Worm (Caenorhabditis elegans) whole organism, L2 larva: ENCODE measurements around the gene atf-2.

Source experiments
- C34F6.9 ChIP-seq: fragments of 150-350 bp; optimal IDR thresholded peaks from 2 replicates; lab custom pipeline; 2014; ENCODE audit warnings: missing biosample characterization, missing genetic modification characterization
- F13H6.1 ChIP-seq: sonication (generic microtip); optimal IDR thresholded peaks from 2 replicates; lab custom pipeline; 2016; ENCODE audit warnings: missing genetic modification characterization, missing compliant biosample characterization
- Y55F3AM.14 ChIP-seq: fragments of 200-800 bp; sonication (Bioruptor generic); optimal IDR thresholded peaks from 2 replicates; lab custom pipeline; 2018; ENCODE audit warnings: mild to moderate bottlenecking, missing genetic modification characterization, missing compliant biosample characterization
- alr-1 ChIP-seq: fragments of 150-350 bp; optimal IDR thresholded peaks from 2 replicates; lab custom pipeline; 2014; ENCODE audit warnings: missing biosample characterization, missing genetic modification characterization
- aly-2 ChIP-seq: fragments of 150-350 bp; optimal IDR thresholded peaks from 2 replicates; lab custom pipeline; 2014; ENCODE audit warnings: missing biosample characterization, missing genetic modification characterization
- ama-1 ChIP-seq: fragments of 150-350 bp; optimal IDR thresholded peaks from 2 replicates; lab custom pipeline; 2018; ENCODE audit warnings: inconsistent platforms
- blmp-1 ChIP-seq: sonication (generic microtip); optimal IDR thresholded peaks from 2 replicates; lab custom pipeline; 2017; ENCODE audit warnings: missing genetic modification characterization, mild to moderate bottlenecking, missing compliant biosample characterization, antibody characterized with exemption, moderate library complexity; ENCODE audit not compliant: insufficient read depth
- ceh-16 ChIP-seq: fragments of 150-350 bp; optimal IDR thresholded peaks from 2 replicates; lab custom pipeline; 2014; ENCODE audit warnings: missing biosample characterization, missing genetic modification characterization
- crh-2 ChIP-seq: sonication (generic microtip); optimal IDR thresholded peaks from 2 replicates; lab custom pipeline; 2017; ENCODE audit warnings: missing biosample characterization, missing genetic modification characterization
- dmd-4 ChIP-seq: sonication (generic microtip); optimal IDR thresholded peaks from 2 replicates; lab custom pipeline; 2017; ENCODE audit warnings: missing biosample characterization, missing genetic modification characterization
- egl-27 ChIP-seq: sonication (generic microtip); optimal IDR thresholded peaks from 3 replicates; lab custom pipeline; 2017; ENCODE audit warnings: missing biosample characterization, missing genetic modification reagents, missing genetic modification characterization
- elt-1 ChIP-seq: fragments of 150-350 bp; optimal IDR thresholded peaks from 2 replicates; lab custom pipeline; 2014; ENCODE audit warnings: missing biosample characterization, missing genetic modification characterization
- elt-3 ChIP-seq: sonication (generic microtip); optimal IDR thresholded peaks from 2 replicates; lab custom pipeline; 2017; ENCODE audit warnings: missing biosample characterization, missing genetic modification characterization
- fos-1 ChIP-seq: fragments of 150-350 bp; optimal IDR thresholded peaks from 2 replicates; lab custom pipeline; 2014; ENCODE audit warnings: missing biosample characterization, missing genetic modification characterization
- gmeb-1 ChIP-seq: fragments of 150-350 bp; optimal IDR thresholded peaks from 2 replicates; lab custom pipeline; 2014; ENCODE audit warnings: missing biosample characterization, missing genetic modification characterization
- lin-11 ChIP-seq: fragments of 150-350 bp; sonication (generic microtip); optimal IDR thresholded peaks from 2 replicates; lab custom pipeline; 2014; ENCODE audit warnings: missing biosample characterization, missing genetic modification characterization, inconsistent platforms, mixed read lengths
- lin-13 ChIP-seq: fragments of 150-350 bp; optimal IDR thresholded peaks from 2 replicates; lab custom pipeline; 2014; ENCODE audit warnings: missing biosample characterization, missing genetic modification reagents, missing genetic modification characterization
- lin-39 ChIP-seq: fragments of 150-350 bp; optimal IDR thresholded peaks from 2 replicates; lab custom pipeline; 2014; ENCODE audit warnings: missing biosample characterization, missing genetic modification reagents, missing genetic modification characterization
- lsy-2 ChIP-seq, 2 experiments: fragments of 150-350 bp in 1 of 2; sonication (generic microtip) in 1 of 2; optimal IDR thresholded peaks; 2 replicates each; lab custom pipeline; 2014 to 2017; ENCODE audit warnings: missing biosample characterization in 2 of 2, missing genetic modification characterization in 2 of 2
- mab-5 ChIP-seq: fragments of 150-350 bp; optimal IDR thresholded peaks from 2 replicates; lab custom pipeline; 2014; ENCODE audit warnings: missing biosample characterization, missing genetic modification characterization
- mbf-1 ChIP-seq: sonication (generic microtip); optimal IDR thresholded peaks from 2 replicates; lab custom pipeline; 2017; ENCODE audit warnings: missing biosample characterization, missing genetic modification characterization
- mdl-1 ChIP-seq, 2 experiments: fragments of 150-350 bp in 1 of 2; sonication (generic microtip) in 1 of 2; optimal IDR thresholded peaks; 2 replicates each; lab custom pipeline; 2017; ENCODE audit warnings: missing biosample characterization in 2 of 2, missing genetic modification characterization in 2 of 2
- nhr-10 ChIP-seq: sonication (generic microtip); optimal IDR thresholded peaks from 2 replicates; lab custom pipeline; 2017; ENCODE audit warnings: missing biosample characterization, missing genetic modification characterization
- nhr-11 ChIP-seq: fragments of 150-350 bp; optimal IDR thresholded peaks from 2 replicates; lab custom pipeline; 2014; ENCODE audit warnings: missing biosample characterization, missing genetic modification characterization
- nhr-12 ChIP-seq: fragments of 150-350 bp; optimal IDR thresholded peaks from 2 replicates; lab custom pipeline; 2014; ENCODE audit warnings: missing biosample characterization, missing genetic modification characterization
- nhr-129 ChIP-seq: fragments of 150-350 bp; optimal IDR thresholded peaks from 2 replicates; lab custom pipeline; 2014; ENCODE audit warnings: missing biosample characterization, missing genetic modification characterization
- nhr-21 ChIP-seq: fragments of 150-350 bp; optimal IDR thresholded peaks from 2 replicates; lab custom pipeline; 2014; ENCODE audit warnings: missing biosample characterization, missing genetic modification characterization
- nhr-23 ChIP-seq: fragments of 150-350 bp; optimal IDR thresholded peaks from 2 replicates; lab custom pipeline; 2014; ENCODE audit warnings: missing biosample characterization, missing genetic modification reagents, missing genetic modification characterization
- nhr-237 ChIP-seq: fragments of 150-350 bp; optimal IDR thresholded peaks from 2 replicates; lab custom pipeline; 2014; ENCODE audit warnings: missing biosample characterization, missing genetic modification characterization
- nhr-25 ChIP-seq: fragments of 150-350 bp; sonication (generic microtip); optimal IDR thresholded peaks from 3 replicates; lab custom pipeline; 2014; ENCODE audit warnings: missing biosample characterization, missing genetic modification characterization
- nhr-6 ChIP-seq: fragments of 150-350 bp; optimal IDR thresholded peaks from 2 replicates; lab custom pipeline; 2014; ENCODE audit warnings: missing biosample characterization, missing genetic modification characterization
- nhr-77 ChIP-seq: fragments of 150-350 bp; optimal IDR thresholded peaks from 2 replicates; lab custom pipeline; 2014; ENCODE audit warnings: missing biosample characterization, missing genetic modification characterization
- sem-4 ChIP-seq: fragments of 150-350 bp; optimal IDR thresholded peaks from 2 replicates; lab custom pipeline; 2014; ENCODE audit warnings: missing biosample characterization, missing genetic modification reagents, missing genetic modification characterization
- skn-1 ChIP-seq: sonication (generic microtip); optimal IDR thresholded peaks from 2 replicates; lab custom pipeline; 2017; ENCODE audit warnings: missing biosample characterization, missing genetic modification characterization
- sma-3 ChIP-seq: sonication (generic microtip); optimal IDR thresholded peaks from 2 replicates; lab custom pipeline; 2016; ENCODE audit warnings: missing genetic modification reagents, missing genetic modification characterization, missing compliant biosample characterization
- sma-9 ChIP-seq, 2 experiments: fragments of 150-350 bp in 1 of 2; sonication (generic microtip) in 1 of 2; optimal IDR thresholded peaks; 2 replicates each; lab custom pipeline; 2014 to 2016; ENCODE audit warnings: missing genetic modification characterization in 2 of 2, mild to moderate bottlenecking in 1 of 2, missing biosample characterization in 1 of 2, missing compliant biosample characterization in 1 of 2, missing genetic modification reagents in 1 of 2, moderate library complexity in 1 of 2
- unc-55 ChIP-seq: fragments of 150-350 bp; sonication (generic microtip); optimal IDR thresholded peaks from 3 replicates; lab custom pipeline; 2014; ENCODE audit warnings: missing biosample characterization, missing genetic modification reagents, missing genetic modification characterization
- zag-1 ChIP-seq: fragments of 150-350 bp; optimal IDR thresholded peaks from 2 replicates; lab custom pipeline; 2014; ENCODE audit warnings: missing biosample characterization, missing genetic modification characterization
- ztf-1 ChIP-seq: fragments of 200-800 bp; sonication (Bioruptor generic); conservative IDR thresholded peaks from 2 replicates; pipeline ENCODE4 v1.3.6; 2022; ENCODE audit warnings: missing genetic modification characterization, missing compliant biosample characterization
- ztf-11 ChIP-seq: sonication (generic microtip); optimal IDR thresholded peaks from 2 replicates; lab custom pipeline; 2017; ENCODE audit warnings: missing biosample characterization, missing genetic modification characterization
- ztf-4 ChIP-seq: fragments of 150-350 bp; optimal IDR thresholded peaks from 2 replicates; lab custom pipeline; 2014; ENCODE audit warnings: missing biosample characterization, missing genetic modification characterization

atf-2 gene

DNA sequence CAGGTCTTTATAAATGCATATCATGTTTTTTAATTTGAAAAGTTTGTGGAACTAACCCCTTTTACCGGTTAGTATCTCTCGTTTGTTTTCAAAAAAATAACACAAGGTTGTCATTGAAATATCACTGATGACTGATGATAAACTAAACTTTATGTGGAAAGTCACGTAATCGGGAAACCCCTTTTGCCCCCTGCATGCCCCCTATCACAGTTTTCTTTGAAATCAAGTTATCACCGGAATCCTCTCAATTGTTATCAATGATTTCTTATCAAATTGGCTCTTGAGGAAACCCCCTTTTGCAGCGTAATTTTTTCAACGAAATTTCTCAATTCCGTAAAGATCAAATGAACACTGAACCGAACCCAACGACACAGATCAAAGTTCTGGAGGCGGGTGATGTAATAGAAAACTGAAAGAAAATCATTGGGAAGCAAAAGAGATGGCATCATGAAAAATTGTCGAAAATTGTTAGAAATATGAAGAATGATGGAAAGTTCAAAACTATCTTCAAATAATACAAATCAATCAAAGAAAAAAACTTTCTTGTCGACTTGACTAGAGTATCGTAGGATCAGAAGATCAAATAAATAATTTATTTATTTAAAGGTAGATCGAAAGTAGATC is 11.3 kb upstream of the atf-2 start:
- TF ChIP-seq nhr-25 (tag; lab: Kevin White, UChicago), result peak; percentile 77
- TF ChIP-seq mdl-1 (tag; optimal IDR thresholded peaks at IDR 0.05; lab: Kevin White, UChicago), result peak; percentile 58 to 62
- TF ChIP-seq zag-1 (tag; lab: Kevin White, UChicago), result no peak
- TF ChIP-seq nhr-6 (tag; lab: Kevin White, UChicago), result peak; percentile 34
- TF ChIP-seq gmeb-1 (tag; lab: Kevin White, UChicago), result peak; percentile 14
- peak; percentile 79 for TF ChIP-seq crh-2
- TF ChIP-seq ztf-1, result no peak
- TF ChIP-seq alr-1 (tag; lab: Kevin White, UChicago), result no peak
- TF ChIP-seq lin-13 (GFP tag; lab: Kevin White, UChicago), result peak; percentile 5
- peak; percentile 63 for TF ChIP-seq nhr-21 (tag; lab: Kevin White, UChicago)
- TF ChIP-seq Y55F3AM.14 (GFP tag; lab: Kevin White, UChicago), result peak; percentile 46
- TF ChIP-seq unc-55 (GFP tag; lab: Kevin White, UChicago), result no peak
- peak; percentile 99 for TF ChIP-seq sma-9 (GFP tag; optimal IDR thresholded peaks at IDR 0.05; lab: Kevin White, UChicago)
- TF ChIP-seq sma-9 (tag; optimal IDR thresholded peaks at IDR 0.05; lab: Kevin White, UChicago), result no peak
- TF ChIP-seq mab-5 (tag; lab: Kevin White, UChicago), result no peak
- no peak for TF ChIP-seq dmd-4
- no peak for TF ChIP-seq mbf-1
- peak; percentile 41 for TF ChIP-seq nhr-129
- peak; percentile 42 for TF ChIP-seq F13H6.1
- TF ChIP-seq blmp-1 (tag; lab: Kevin White, UChicago), result peak; percentile 39
- TF ChIP-seq fos-1 (tag; lab: Kevin White, UChicago), result peak; percentile 77
- TF ChIP-seq egl-27 (tag; lab: Kevin White, UChicago), result peak; percentile 38
- peak in 1 of 2 experiments; percentile 40 for TF ChIP-seq lsy-2 (tag; optimal IDR thresholded peaks at IDR 0.05; lab: Kevin White, UChicago)

DNA sequence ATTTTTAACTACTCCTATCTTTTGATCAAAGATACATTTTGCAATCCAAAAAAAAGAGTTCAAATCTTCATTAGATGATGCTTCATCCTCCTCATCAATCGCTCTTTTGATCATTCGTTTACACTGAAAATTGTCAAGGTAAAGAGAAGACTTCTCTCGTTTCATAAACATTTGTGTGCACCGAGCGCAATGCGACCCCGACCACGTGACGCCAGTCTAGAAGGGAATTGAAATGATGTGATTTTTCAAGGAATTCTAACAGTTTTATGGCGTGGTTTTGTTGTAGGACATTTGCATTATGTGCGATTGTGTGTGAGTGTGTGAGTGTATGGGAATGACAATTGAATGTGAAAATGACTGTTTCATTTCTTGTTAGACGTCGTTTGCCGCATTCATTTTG is 10.5 kb upstream of the atf-2 start:
- TF ChIP-seq ceh-16 (tag; lab: Kevin White, UChicago) (no peak), lin-11 (tag; lab: Kevin White, UChicago) (no peak), nhr-12 (tag; lab: Kevin White, UChicago) (no peak), elt-3 (no peak), lin-13 (GFP tag; lab: Kevin White, UChicago) (peak; percentile 1), ztf-4 (tag; lab: Kevin White, UChicago) (peak; percentile 15), nhr-10 (no peak), nhr-23 (tag; lab: Kevin White, UChicago) (no peak), aly-2 (tag; lab: Kevin White, UChicago) (no peak), ztf-1 (no peak), nhr-6 (tag; lab: Kevin White, UChicago) (peak; percentile 29), F13H6.1 (peak; percentile 62), nhr-21 (tag; lab: Kevin White, UChicago) (no peak), lin-39 (no peak), lsy-2 (tag; optimal IDR thresholded peaks at IDR 0.05; lab: Kevin White, UChicago) (peak in 1 of 2 experiments; percentile 48), ztf-11 (no peak), sma-9 (GFP tag; optimal IDR thresholded peaks at IDR 0.05; lab: Kevin White, UChicago) (peak; percentile 97), sma-9 (tag; optimal IDR thresholded peaks at IDR 0.05; lab: Kevin White, UChicago) (no peak), nhr-129 (peak; percentile 70), dmd-4 (no peak), elt-1 (tag; lab: Kevin White, UChicago) (no peak), sem-4 (tag; lab: Kevin White, UChicago) (no peak), zag-1 (tag; lab: Kevin White, UChicago) (no peak), nhr-77 (tag; lab: Kevin White, UChicago) (no peak), nhr-11 (tag; lab: Kevin White, UChicago) (no peak), egl-27 (tag; lab: Kevin White, UChicago) (no peak), ama-1 (lab: Kevin White, UChicago) (peak; percentile 28), C34F6.9 (tag; lab: Kevin White, UChicago) (peak; percentile 26), Y55F3AM.14 (GFP tag; lab: Kevin White, UChicago) (no peak), nhr-237 (no peak), blmp-1 (tag; lab: Kevin White, UChicago) (no peak), sma-3 (GFP tag; lab: Kevin White, UChicago) (no peak), mdl-1 (tag; optimal IDR thresholded peaks at IDR 0.05; lab: Kevin White, UChicago) (peak in 1 of 2 experiments; percentile 74), skn-1 (tag; lab: Kevin White, UChicago) (no peak), unc-55 (GFP tag; lab: Kevin White, UChicago) (no peak), fos-1 (tag; lab: Kevin White, UChicago) (peak; percentile 42), mab-5 (tag; lab: Kevin White, UChicago) (no peak), mbf-1 (no peak)
